Fruit fly (Drosophila melanogaster): Measurements from ENCODE around the gene Snoo.

- TF ChIP-seq CG8478 (optimal IDR thresholded peaks at IDR 0.05) (no peak), psq (optimal IDR thresholded peaks at IDR 0.05) (no peak)
These were observed 63.4 kb downstream of the Snoo start for dm6 chr2L:7920590-7920989.

Data from whole organism.